Fruit fly (Drosophila melanogaster) whole organism, embryonic: ENCODE results near the gene CG10863.

Source experiments
- Asciz ChIP-seq: fragments of 200-800 bp; sonication (Bioruptor generic); optimal IDR thresholded peaks from 2 replicates; lab custom pipeline; 2017; ENCODE audit warnings: missing biosample characterization, mild to moderate bottlenecking, missing genetic modification characterization, missing genetic modification reagents
- Atf6 ChIP-seq: fragments of 200-800 bp; sonication (Bioruptor generic); IDR thresholded peaks from 2 replicates; pipeline ENCODE4 v1.3.6; 2022; ENCODE audit warnings: missing biosample characterization, missing genetic modification characterization
- CG1024 ChIP-seq: fragments of 200-800 bp; sonication (Bioruptor generic); IDR thresholded peaks from 2 replicates; pipeline ENCODE4 v1.3.6; 2022; ENCODE audit warnings: missing biosample characterization, missing genetic modification characterization
- CG10321 ChIP-seq: fragments of 200-800 bp; sonication (Bioruptor generic); IDR thresholded peaks from 2 replicates; pipeline ENCODE4 v1.3.6; 2022; ENCODE audit warnings: missing biosample characterization, missing genetic modification characterization
- CG10431 ChIP-seq: fragments of 200-800 bp; sonication (Bioruptor generic); optimal IDR thresholded peaks from 3 replicates; lab custom pipeline; 2018; ENCODE audit warnings: missing biosample characterization, mild to moderate bottlenecking, missing genetic modification characterization
- CG11696 ChIP-seq: fragments of 200-800 bp; sonication (Bioruptor generic); IDR thresholded peaks from 2 replicates; pipeline ENCODE4 v1.3.6; 2022; ENCODE audit warnings: missing biosample characterization, missing genetic modification characterization
- CG12071 ChIP-seq: fragments of 200-800 bp; sonication (Bioruptor generic); optimal IDR thresholded peaks from 3 replicates; lab custom pipeline; 2018; ENCODE audit warnings: missing biosample characterization, mild to moderate bottlenecking, missing genetic modification characterization
- CG12659 ChIP-seq: fragments of 200-800 bp; sonication (Bioruptor generic); optimal IDR thresholded peaks from 3 replicates; lab custom pipeline; 2017; ENCODE audit warnings: mild to moderate bottlenecking, missing biosample characterization, missing genetic modification reagents, missing genetic modification characterization
- CG13296 ChIP-seq: fragments of 200-800 bp; sonication (Bioruptor generic); optimal IDR thresholded peaks from 3 replicates; lab custom pipeline; 2018; ENCODE audit warnings: missing biosample characterization, mild to moderate bottlenecking, missing genetic modification characterization
- CG14710 ChIP-seq: fragments of 200-800 bp; sonication (Bioruptor generic); optimal IDR thresholded peaks from 3 replicates; lab custom pipeline; 2019; ENCODE audit warnings: missing biosample characterization, mild to moderate bottlenecking, missing genetic modification characterization, moderate library complexity
- CG14860 ChIP-seq: fragments of 200-800 bp; sonication (Bioruptor generic); IDR thresholded peaks from 3 replicates; pipeline ENCODE4 v1.3.6; 2022; ENCODE audit warnings: missing biosample characterization, missing genetic modification characterization; ENCODE audit not compliant: partially characterized antibody
- CG17568 ChIP-seq: fragments of 200-800 bp; sonication (Bioruptor generic); optimal IDR thresholded peaks from 2 replicates; lab custom pipeline; 2018; ENCODE audit warnings: missing biosample characterization, mild to moderate bottlenecking, missing genetic modification characterization, moderate library complexity
- CG18619 ChIP-seq: fragments of 200-800 bp; sonication (Bioruptor generic); optimal IDR thresholded peaks from 3 replicates; lab custom pipeline; 2017; ENCODE audit warnings: missing biosample characterization, mild to moderate bottlenecking, missing genetic modification characterization
- CG2129 ChIP-seq: fragments of 200-800 bp; sonication (Bioruptor generic); IDR thresholded peaks from 2 replicates; pipeline ENCODE4 v1.3.6; 2022; ENCODE audit warnings: missing biosample characterization, missing genetic modification characterization; ENCODE audit not compliant: partially characterized antibody
- CG30403 ChIP-seq: fragments of 200-800 bp; sonication (Bioruptor generic); optimal IDR thresholded peaks from 3 replicates; lab custom pipeline; 2016; ENCODE audit warnings: missing biosample characterization, missing genetic modification characterization
- CG32767 ChIP-seq: fragments of 200-800 bp; sonication (Bioruptor generic); IDR thresholded peaks from 2 replicates; pipeline ENCODE4 v1.3.6; 2022; ENCODE audit warnings: missing biosample characterization, missing genetic modification characterization
- CG4360 ChIP-seq: fragments of 200-800 bp; sonication (Bioruptor generic); IDR thresholded peaks from 2 replicates; pipeline ENCODE4 v1.3.6; 2022; ENCODE audit warnings: missing biosample characterization, missing genetic modification characterization
- CG6175 ChIP-seq: fragments of 200-800 bp; sonication (Bioruptor generic); IDR thresholded peaks from 3 replicates; pipeline ENCODE4 v1.3.6; 2022; ENCODE audit warnings: missing biosample characterization, missing genetic modification characterization
- CG6272 ChIP-seq: fragments of 200-800 bp; sonication (Bioruptor generic); IDR thresholded peaks from 2 replicates; pipeline ENCODE4 v1.3.6; 2022; ENCODE audit warnings: missing biosample characterization, missing genetic modification characterization
- CG6689 ChIP-seq: fragments of 200-800 bp; sonication (Bioruptor generic); IDR thresholded peaks from 2 replicates; pipeline ENCODE4 v1.3.6; 2022; ENCODE audit warnings: missing biosample characterization, missing genetic modification characterization
- CG7839 ChIP-seq: fragments of 200-800 bp; sonication (Bioruptor generic); optimal IDR thresholded peaks from 3 replicates; lab custom pipeline; 2018; ENCODE audit warnings: missing biosample characterization, mild to moderate bottlenecking, missing genetic modification characterization, moderate library complexity
- CG8089 ChIP-seq: fragments of 200-800 bp; sonication (Bioruptor generic); optimal IDR thresholded peaks from 3 replicates; lab custom pipeline; 2016; ENCODE audit warnings: missing biosample characterization, missing genetic modification characterization
- CG9215 ChIP-seq: fragments of 200-800 bp; sonication (Bioruptor generic); IDR thresholded peaks from 2 replicates; pipeline ENCODE4 v1.3.6; 2022; ENCODE audit warnings: missing biosample characterization, missing genetic modification characterization
- CG9817 ChIP-seq: fragments of 200-800 bp; sonication (Bioruptor generic); optimal IDR thresholded peaks from 2 replicates; lab custom pipeline; 2018; ENCODE audit warnings: missing biosample characterization, mild to moderate bottlenecking, missing genetic modification characterization, moderate library complexity
- Dfd ChIP-seq, 2 experiments: fragments of >200 bp; optimal IDR thresholded peaks; 2 replicates each; lab custom pipeline; 2017; ENCODE audit warnings: missing biosample characterization in 2 of 2, missing genetic modification characterization in 2 of 2
- Dip3 ChIP-seq: fragments of 200-800 bp; sonication (Bioruptor generic); optimal IDR thresholded peaks from 3 replicates; lab custom pipeline; 2016; ENCODE audit warnings: missing biosample characterization, missing genetic modification characterization
- Doc2 ChIP-seq: fragments of 200-800 bp; sonication (Bioruptor generic); IDR thresholded peaks from 2 replicates; pipeline ENCODE4 v1.3.6; 2022; ENCODE audit warnings: missing biosample characterization, missing genetic modification characterization
- Fer3 ChIP-seq: fragments of 200-800 bp; sonication (Bioruptor generic); optimal IDR thresholded peaks from 2 replicates; lab custom pipeline; 2018; ENCODE audit warnings: missing biosample characterization, mild to moderate bottlenecking, missing genetic modification characterization, moderate library complexity
- HHEX ChIP-seq: fragments of 200-800 bp; sonication (Bioruptor generic); optimal IDR thresholded peaks from 3 replicates; lab custom pipeline; 2017; ENCODE audit warnings: missing biosample characterization, mild to moderate bottlenecking, missing genetic modification characterization, missing genetic modification reagents
- Hmx ChIP-seq: fragments of 200-800 bp; sonication (Bioruptor generic); optimal IDR thresholded peaks from 2 replicates; lab custom pipeline; 2016; ENCODE audit warnings: missing biosample characterization, missing genetic modification characterization
- Hr78 ChIP-seq, 2 experiments: fragments of 200-800 bp in 1 of 2; fragments of >200 bp in 1 of 2; sonication (Bioruptor generic) in 1 of 2; optimal IDR thresholded peaks; 2 replicates each; lab custom pipeline; 2017 to 2019; ENCODE audit warnings: missing biosample characterization in 2 of 2, missing genetic modification characterization in 2 of 2, mild to moderate bottlenecking in 1 of 2, moderate library complexity in 1 of 2
- Jarid2 ChIP-seq: fragments of 200-800 bp; sonication (Bioruptor generic); optimal IDR thresholded peaks from 3 replicates; lab custom pipeline; 2017; ENCODE audit warnings: mild to moderate bottlenecking, missing biosample characterization, missing genetic modification reagents, missing genetic modification characterization
- Max ChIP-seq: fragments of 200-800 bp; sonication (Bioruptor generic); optimal IDR thresholded peaks from 2 replicates; lab custom pipeline; 2016; ENCODE audit warnings: missing biosample characterization, mild to moderate bottlenecking, missing genetic modification characterization
- NK7.1 ChIP-seq: fragments of 200-800 bp; sonication (Bioruptor generic); optimal IDR thresholded peaks from 3 replicates; lab custom pipeline; 2016; ENCODE audit warnings: missing biosample characterization, missing genetic modification characterization
- NfI ChIP-seq: fragments of 200-800 bp; sonication (Bioruptor generic); optimal IDR thresholded peaks from 3 replicates; lab custom pipeline; 2018; ENCODE audit warnings: missing biosample characterization, mild to moderate bottlenecking, missing genetic modification characterization, moderate library complexity
- Ravus ChIP-seq: fragments of 200-800 bp; sonication (Bioruptor generic); IDR thresholded peaks from 2 replicates; pipeline ENCODE4 v1.3.6; 2022; ENCODE audit warnings: missing biosample characterization, missing genetic modification characterization
- Sox100B ChIP-seq: fragments of 200-800 bp; sonication (Bioruptor generic); optimal IDR thresholded peaks from 3 replicates; lab custom pipeline; 2018; ENCODE audit warnings: missing biosample characterization, mild to moderate bottlenecking, missing genetic modification characterization
- bbx ChIP-seq: fragments of 200-800 bp; sonication (Bioruptor generic); IDR thresholded peaks from 2 replicates; pipeline ENCODE4 v1.3.6; 2022; ENCODE audit warnings: missing biosample characterization, missing genetic modification characterization; ENCODE audit not compliant: partially characterized antibody
- crol ChIP-seq: fragments of 200-800 bp; sonication (Bioruptor generic); IDR thresholded peaks from 2 replicates; pipeline ENCODE4 v1.3.6; 2022; ENCODE audit warnings: missing biosample characterization, missing genetic modification characterization
- cwo ChIP-seq: fragments of 200-800 bp; sonication (Bioruptor generic); optimal IDR thresholded peaks from 3 replicates; lab custom pipeline; 2017; ENCODE audit warnings: missing biosample characterization, missing genetic modification characterization, mild to moderate bottlenecking, moderate library complexity, missing genetic modification reagents
- en ChIP-seq: fragments of 200-800 bp; sonication (Bioruptor generic); optimal IDR thresholded peaks from 2 replicates; lab custom pipeline; 2016; ENCODE audit warnings: missing biosample characterization, missing genetic modification characterization
- ewg ChIP-seq: fragments of 200-800 bp; sonication (Bioruptor generic); optimal IDR thresholded peaks from 3 replicates; lab custom pipeline; 2017; ENCODE audit warnings: mild to moderate bottlenecking, missing biosample characterization, missing genetic modification reagents, missing genetic modification characterization
- gcm2 ChIP-seq: fragments of 200-800 bp; sonication (Bioruptor generic); optimal IDR thresholded peaks from 2 replicates; lab custom pipeline; 2016; ENCODE audit warnings: missing biosample characterization, missing genetic modification characterization
- ind ChIP-seq: fragments of 200-800 bp; sonication (Bioruptor generic); optimal IDR thresholded peaks from 3 replicates; lab custom pipeline; 2016; ENCODE audit warnings: missing biosample characterization, missing genetic modification characterization
- knrl ChIP-seq: fragments of 200-800 bp; sonication (Bioruptor generic); IDR thresholded peaks from 3 replicates; pipeline ENCODE4 v1.3.6; 2022; ENCODE audit warnings: missing biosample characterization, missing genetic modification characterization; ENCODE audit not compliant: partially characterized antibody
- mirr ChIP-seq: fragments of 200-800 bp; sonication (Bioruptor generic); optimal IDR thresholded peaks from 3 replicates; lab custom pipeline; 2018; ENCODE audit warnings: missing biosample characterization, mild to moderate bottlenecking, missing genetic modification characterization
- phol ChIP-seq: fragments of 200-800 bp; sonication (Bioruptor generic); optimal IDR thresholded peaks from 3 replicates; lab custom pipeline; 2018; ENCODE audit warnings: missing biosample characterization, mild to moderate bottlenecking, missing genetic modification characterization, moderate library complexity
- ro ChIP-seq: fragments of 200-800 bp; sonication (Bioruptor generic); IDR thresholded peaks from 2 replicates; pipeline ENCODE4 v1.3.6; 2022; ENCODE audit warnings: missing biosample characterization, missing genetic modification characterization
- shn ChIP-seq: fragments of 200-800 bp; sonication (Bioruptor generic); optimal IDR thresholded peaks from 3 replicates; lab custom pipeline; 2016; ENCODE audit warnings: missing biosample characterization, missing genetic modification characterization
- tap ChIP-seq: fragments of 200-800 bp; optimal IDR thresholded peaks from 3 replicates; lab custom pipeline; 2019; ENCODE audit warnings: missing biosample characterization, mild to moderate bottlenecking, missing genetic modification characterization, moderate library complexity
- trh ChIP-seq: fragments of 200-800 bp; sonication (Bioruptor generic); optimal IDR thresholded peaks from 2 replicates; lab custom pipeline; 2016; ENCODE audit warnings: missing biosample characterization, missing genetic modification characterization
- zfh1 ChIP-seq: fragments of 200-800 bp; sonication (Bioruptor generic); IDR thresholded peaks from 3 replicates; pipeline ENCODE4 v1.3.6; 2022; ENCODE audit warnings: missing biosample characterization, missing genetic modification characterization

Gene CG10863

dm6 chr3L:3903301-3903700 is 39.0 kb downstream of the CG10863 start, which contains the start of gene Sc2 (continued):
- TF ChIP-seq CG30403 (GFP tag; lab: Kevin White, UChicago) (no peak), NK7.1 (no peak), CG9215 (GFP tag; lab: Robert Waterston, UW) (no peak), Hr78 (GFP tag; optimal IDR thresholded peaks at IDR 0.05; lab: Kevin White, UChicago) (no peak), CG10321 (no peak), Dip3 (GFP tag; lab: Kevin White, UChicago) (no peak), Atf6 (no peak), CG11696 (GFP tag; lab: Robert Waterston, UW) (no peak), CG14710 (tag; lab: Kevin White, UChicago) (no peak), Jarid2 (peak; percentile 62), CG14860 (GFP tag; lab: Robert Waterston, UW) (no peak), CG13296 (no peak), cwo (no peak), HHEX (GFP tag; lab: Kevin White, UChicago) (no peak), CG12659 (GFP tag; lab: Kevin White, UChicago) (no peak), CG9817 (tag; lab: Kevin White, UChicago) (no peak), NfI (GFP tag; lab: Kevin White, UChicago) (no peak), gcm2 (GFP tag; lab: Kevin White, UChicago) (no peak), CG18619 (GFP tag; lab: Kevin White, UChicago) (no peak), CG6272 (GFP tag; lab: Robert Waterston, UW) (no peak), zfh1 (GFP tag; lab: Robert Waterston, UW) (no peak), CG10431 (GFP tag; lab: Kevin White, UChicago) (no peak), crol (GFP tag; lab: Robert Waterston, UW) (no peak), Sox100B (GFP tag; lab: Kevin White, UChicago) (no peak), Max (no peak), knrl (GFP tag; lab: Robert Waterston, UW) (no peak), CG2129 (GFP tag; lab: Robert Waterston, UW) (no peak), ind (GFP tag; lab: Kevin White, UChicago) (no peak), CG1024 (GFP tag; lab: Robert Waterston, UW) (no peak), ewg (GFP tag; lab: Kevin White, UChicago) (no peak), Dfd (GFP tag; optimal IDR thresholded peaks at IDR 0.05; lab: Kevin White, UChicago) (no peak), en (GFP tag; lab: Kevin White, UChicago) (no peak), mirr (GFP tag; lab: Kevin White, UChicago) (no peak), ro (no peak), CG8089 (GFP tag; lab: Kevin White, UChicago) (no peak), tap (tag; lab: Kevin White, UChicago) (no peak), bbx (GFP tag; lab: Robert Waterston, UW) (peak; percentile 53; the same call in 1 of the 2 replicates), CG32767 (GFP tag; lab: Robert Waterston, UW) (no peak), CG17568 (GFP tag; lab: Kevin White, UChicago) (no peak), Asciz (GFP tag; lab: Kevin White, UChicago) (no peak), Hmx (GFP tag; lab: Kevin White, UChicago) (no peak), CG7839 (no peak), shn (no peak), phol (no peak), trh (GFP tag; lab: Kevin White, UChicago) (no peak), Doc2 (no peak), CG4360 (GFP tag; lab: Robert Waterston, UW) (no peak), CG6689 (no peak), CG6175 (no peak), Fer3 (tag; lab: Kevin White, UChicago) (no peak), CG12071 (GFP tag; lab: Kevin White, UChicago) (no peak), Ravus (GFP tag; lab: Robert Waterston, UW) (no peak)
